Fruit fly (Drosophila melanogaster): ENCODE data around the gene CG3513.

dm6 chr2L:3657349-3658142, 35.4 kb downstream of the CG3513 start:
- TF ChIP-seq CG11902 (GFP tag; optimal IDR thresholded peaks at IDR 0.05) (no peak), CG6163 (GFP tag; IDR thresholded peaks at IDR 0.05) (0 out of 3 replicates have a peak, but pooled peaks have one; percentile 17), CG1621 (tag; optimal IDR thresholded peaks at IDR 0.05) (no peak), Sox14 (GFP tag; optimal IDR thresholded peaks at IDR 0.05) (no peak), Blimp-1 (GFP tag; optimal IDR thresholded peaks at IDR 0.05) (no peak), CG31627 (GFP tag; optimal IDR thresholded peaks at IDR 0.05) (peak; percentile 59), Eip93F (GFP tag; optimal IDR thresholded peaks at IDR 0.05) (no peak), OdsH (GFP tag; optimal IDR thresholded peaks at IDR 0.05) (peak; percentile 18)

Measured in whole organism, prepupa.